Worm (Caenorhabditis elegans) whole organism, L2 larva: ENCODE data around the gene sri-29.

Source experiments
- alr-1 ChIP-seq: fragments of 150-350 bp; optimal IDR thresholded peaks from 2 replicates; lab custom pipeline; 2014; ENCODE audit warnings: missing biosample characterization, missing genetic modification characterization
- lin-13 ChIP-seq: fragments of 150-350 bp; optimal IDR thresholded peaks from 2 replicates; lab custom pipeline; 2014; ENCODE audit warnings: missing biosample characterization, missing genetic modification reagents, missing genetic modification characterization
- lin-39 ChIP-seq: fragments of 150-350 bp; optimal IDR thresholded peaks from 2 replicates; lab custom pipeline; 2014; ENCODE audit warnings: missing biosample characterization, missing genetic modification reagents, missing genetic modification characterization
- nhr-23 ChIP-seq: fragments of 150-350 bp; optimal IDR thresholded peaks from 2 replicates; lab custom pipeline; 2014; ENCODE audit warnings: missing biosample characterization, missing genetic modification reagents, missing genetic modification characterization
- nhr-25 ChIP-seq: fragments of 150-350 bp; sonication (generic microtip); optimal IDR thresholded peaks from 3 replicates; lab custom pipeline; 2014; ENCODE audit warnings: missing biosample characterization, missing genetic modification characterization
- skn-1 ChIP-seq: sonication (generic microtip); optimal IDR thresholded peaks from 2 replicates; lab custom pipeline; 2017; ENCODE audit warnings: missing biosample characterization, missing genetic modification characterization
- sma-3 ChIP-seq: sonication (generic microtip); optimal IDR thresholded peaks from 2 replicates; lab custom pipeline; 2016; ENCODE audit warnings: missing genetic modification reagents, missing genetic modification characterization, missing compliant biosample characterization
- unc-39 ChIP-seq: fragments of 150-350 bp; optimal IDR thresholded peaks from 2 replicates; lab custom pipeline; 2014; ENCODE audit warnings: missing biosample characterization, missing genetic modification characterization
- unc-62 ChIP-seq: fragments of 150-350 bp; optimal IDR thresholded peaks from 2 replicates; lab custom pipeline; 2014; ENCODE audit warnings: missing biosample characterization, missing genetic modification reagents, missing genetic modification characterization
- zag-1 ChIP-seq: fragments of 150-350 bp; optimal IDR thresholded peaks from 2 replicates; lab custom pipeline; 2014; ENCODE audit warnings: missing biosample characterization, missing genetic modification characterization

DNA sequence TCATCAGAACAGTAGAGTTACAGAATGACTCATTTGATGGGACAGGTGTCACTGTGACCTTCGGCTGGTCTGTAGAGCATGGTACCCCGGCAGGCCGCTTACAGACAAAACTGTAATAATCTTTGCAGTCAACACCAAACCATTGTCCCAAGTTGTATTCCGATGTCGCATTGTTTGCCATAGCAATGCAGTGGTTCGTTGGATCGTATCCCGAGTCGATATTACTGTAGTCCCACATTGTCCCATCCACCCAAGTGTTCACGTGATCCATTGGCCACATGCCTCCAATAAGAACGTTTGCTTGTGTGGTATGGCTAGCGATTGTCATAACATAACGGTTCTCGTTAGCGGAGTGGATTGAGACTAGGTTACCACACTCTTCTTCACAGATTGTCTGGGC, 23.2 kb upstream of the sri-29 start:
- TF ChIP-seq nhr-23 (tag; lab: Kevin White, UChicago), result no peak
- TF ChIP-seq alr-1, result no peak
- no peak for TF ChIP-seq unc-62 (GFP tag; lab: Kevin White, UChicago)
- TF ChIP-seq nhr-25 (tag; lab: Kevin White, UChicago), result no peak
- TF ChIP-seq lin-13 (GFP tag; lab: Kevin White, UChicago), result no peak
- TF ChIP-seq unc-39, result no peak
- no peak for TF ChIP-seq skn-1
- TF ChIP-seq lin-39, result no peak
- TF ChIP-seq zag-1 (tag; lab: Kevin White, UChicago), result no peak
- TF ChIP-seq sma-3 (GFP tag; lab: Kevin White, UChicago), result no peak
